Fruit fly (Drosophila melanogaster) S2 (cell line): ENCODE results near the gene ras.

ENCODE experiments used
- CG8478 ChIP-seq: fragments of >200 bp; optimal IDR thresholded peaks from 2 replicates; lab custom pipeline; 2018
- CTCF ChIP-seq, 2 experiments: fragments of >200 bp; optimal IDR thresholded peaks; 2 replicates each; lab custom pipeline; 2018

DNA sequence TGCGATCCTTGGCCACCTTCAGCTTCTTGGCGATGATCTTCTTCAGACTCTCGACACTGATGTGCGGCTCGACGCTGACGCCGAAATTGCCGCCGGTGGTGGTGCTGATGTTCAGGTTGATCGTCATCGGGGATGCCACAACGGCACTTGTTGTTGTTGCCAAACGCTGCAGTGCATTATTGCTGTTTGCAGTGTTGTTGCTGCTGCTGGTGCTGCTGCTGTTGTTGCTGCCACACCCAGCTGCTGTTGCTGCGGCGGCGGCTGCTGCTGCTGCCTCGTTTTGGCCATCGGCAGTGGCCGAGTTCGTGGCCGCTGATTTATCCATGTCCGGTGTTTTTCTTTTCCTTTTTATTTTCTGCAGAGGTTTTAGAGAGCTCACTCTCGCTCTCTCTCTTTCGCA, 477 bp upstream of the ras start:
- TF ChIP-seq CG8478 (lab: Kevin White, UChicago), result no peak
- TF ChIP-seq CTCF (optimal IDR thresholded peaks at IDR 0.05; lab: Kevin White, UChicago), result no peak
